Worm (Caenorhabditis elegans) whole organism, L4 larva: ENCODE measurements around the gene srh-282.

Experiments
- F10B5.3 ChIP-seq: sonication (generic microtip); optimal IDR thresholded peaks from 2 replicates; lab custom pipeline; 2016; ENCODE audit warnings: mild to moderate bottlenecking, missing genetic modification characterization, missing compliant biosample characterization
- F26F4.8 ChIP-seq: fragments of 200-800 bp; sonication (Bioruptor generic); conservative IDR thresholded peaks from 2 replicates; pipeline ENCODE4 v1.3.6; 2022; ENCODE audit warnings: missing genetic modification characterization, missing compliant biosample characterization
- Y105C5A.15 ChIP-seq: fragments of 200-800 bp; sonication (Bioruptor generic); IDR thresholded peaks from 2 replicates; pipeline ENCODE4 v1.3.6; 2022; ENCODE audit warnings: missing genetic modification characterization, missing compliant biosample characterization
- arid-1 ChIP-seq: fragments of 200-800 bp; sonication (Bioruptor generic); conservative IDR thresholded peaks from 2 replicates; pipeline ENCODE4 v1.3.6; 2022; ENCODE audit warnings: missing genetic modification reagents, missing genetic modification characterization, missing compliant biosample characterization
- ceh-20 ChIP-seq: fragments of 200-800 bp; sonication (Bioruptor generic); IDR thresholded peaks from 2 replicates; pipeline ENCODE4 v1.3.6; 2022; ENCODE audit warnings: missing genetic modification reagents, missing genetic modification characterization, missing compliant biosample characterization
- daf-12 ChIP-seq: fragments of 150-350 bp; optimal IDR thresholded peaks from 2 replicates; lab custom pipeline; 2014; ENCODE audit warnings: missing biosample characterization, missing genetic modification reagents, missing genetic modification characterization
- daf-8 ChIP-seq: fragments of 200-800 bp; sonication (Bioruptor generic); IDR thresholded peaks from 2 replicates; pipeline ENCODE4 v1.3.6; 2022; ENCODE audit warnings: missing genetic modification characterization, missing compliant biosample characterization
- dmd-6 ChIP-seq: fragments of 200-800 bp; sonication (Bioruptor generic); IDR thresholded peaks from 2 replicates; pipeline ENCODE4 v1.3.6; 2022; ENCODE audit warnings: missing genetic modification reagents, missing genetic modification characterization, missing compliant biosample characterization
- dpl-1 ChIP-seq: fragments of 150-350 bp; optimal IDR thresholded peaks from 2 replicates; lab custom pipeline; 2014; ENCODE audit warnings: missing biosample characterization, missing genetic modification reagents, missing genetic modification characterization
- duxl-1 ChIP-seq: sonication (generic microtip); optimal IDR thresholded peaks from 2 replicates; lab custom pipeline; 2016; ENCODE audit warnings: mild to moderate bottlenecking, missing genetic modification characterization, moderate library complexity, missing compliant biosample characterization; ENCODE audit not compliant: poor library complexity
- lin-15B ChIP-seq: fragments of 150-350 bp; sonication (generic microtip); optimal IDR thresholded peaks from 3 replicates; lab custom pipeline; 2014; ENCODE audit warnings: missing biosample characterization, missing genetic modification characterization
- mdl-1 ChIP-seq, 2 experiments: fragments of 150-350 bp in 1 of 2; sonication (generic microtip) in 1 of 2; optimal IDR thresholded peaks; 2 replicates each; lab custom pipeline; 2014 to 2017; ENCODE audit warnings: missing biosample characterization in 2 of 2, missing genetic modification characterization in 2 of 2
- nhr-102 ChIP-seq: sonication (generic microtip); optimal IDR thresholded peaks from 2 replicates; lab custom pipeline; 2016; ENCODE audit warnings: mild to moderate bottlenecking, missing genetic modification characterization, moderate library complexity, missing compliant biosample characterization
- nhr-28 ChIP-seq: fragments of 150-350 bp; optimal IDR thresholded peaks from 2 replicates; lab custom pipeline; 2014; ENCODE audit warnings: missing biosample characterization, missing genetic modification characterization
- nhr-6 ChIP-seq: fragments of 150-350 bp; optimal IDR thresholded peaks from 2 replicates; lab custom pipeline; 2014; ENCODE audit warnings: missing biosample characterization, missing genetic modification characterization
- pha-4 ChIP-seq, 2 experiments: fragments of 150-350 bp in 1 of 2; fragments of 200-800 bp in 1 of 2; sonication (Bioruptor generic) in 1 of 2; IDR thresholded peaks in 1 of 2; optimal IDR thresholded peaks in 1 of 2; 2 replicates each; pipeline versions ENCODE4 v1.3.6 to Lab custom; 2014 to 2022; ENCODE audit warnings: missing genetic modification characterization in 2 of 2, missing genetic modification reagents in 2 of 2, missing biosample characterization in 1 of 2, missing compliant biosample characterization in 1 of 2
- rbr-2 ChIP-seq: sonication (generic microtip); optimal IDR thresholded peaks from 2 replicates; lab custom pipeline; 2016; ENCODE audit warnings: missing genotype, missing genetic modification characterization, missing compliant biosample characterization
- snpc-4 ChIP-seq: fragments of 150-350 bp; optimal IDR thresholded peaks from 2 replicates; lab custom pipeline; 2014; ENCODE audit warnings: missing biosample characterization, missing genetic modification characterization
- unc-39 ChIP-seq: sonication (generic microtip); optimal IDR thresholded peaks from 2 replicates; lab custom pipeline; 2017; ENCODE audit warnings: missing biosample characterization, missing genetic modification characterization
- zip-2 ChIP-seq: fragments of 150-350 bp; optimal IDR thresholded peaks from 2 replicates; lab custom pipeline; 2014; ENCODE audit warnings: missing biosample characterization, missing genetic modification characterization

The srh-282 gene

DNA sequence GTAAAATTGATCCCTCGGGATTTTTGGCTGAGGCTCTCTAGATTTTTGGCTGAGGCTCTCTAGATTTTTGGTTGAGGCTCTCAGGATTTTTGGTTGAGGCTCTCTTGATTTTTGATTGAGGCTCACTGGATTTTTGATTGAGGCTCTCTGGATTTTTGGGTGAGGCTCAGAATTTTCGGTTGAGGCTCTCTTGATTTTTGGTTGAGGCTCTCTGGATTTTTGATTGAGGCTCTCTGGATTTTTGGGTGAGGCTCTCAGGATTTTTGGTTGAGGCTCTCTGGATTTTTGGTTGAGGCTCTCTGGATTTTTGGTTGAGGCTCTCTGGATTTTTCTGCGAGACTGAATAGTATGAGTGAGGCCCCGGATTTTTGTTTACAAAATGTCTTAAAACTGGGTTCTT lies 37.1 kb downstream of the srh-282 start:
- TF ChIP-seq Y105C5A.15 (GFP tag; lab: Robert Waterston, UW) (no peak), mdl-1 (tag; optimal IDR thresholded peaks at IDR 0.05; lab: Kevin White, UChicago) (no peak), nhr-28 (tag; lab: Kevin White, UChicago) (no peak), daf-8 (no peak), nhr-102 (tag; lab: Kevin White, UChicago) (no peak)

ce11 chrIV:231673-232072 lies 41.5 kb downstream of the srh-282 start, which contains the start of gene gtf-2H1:
Gene gtf-2H1, minus strand, starts transcription at chrIV:231773.
- no peak for TF ChIP-seq arid-1 (GFP tag; lab: Robert Waterston, UW)
- TF ChIP-seq rbr-2 = no peak
- no peak for TF ChIP-seq duxl-1 (tag; lab: Kevin White, UChicago)
- TF ChIP-seq nhr-102 (tag; lab: Kevin White, UChicago) = no peak
- TF ChIP-seq ceh-20 = no peak
- TF ChIP-seq unc-39 (tag; lab: Kevin White, UChicago) = no peak
- no peak for TF ChIP-seq F10B5.3 (tag; lab: Kevin White, UChicago)
- TF ChIP-seq lin-15B (tag; lab: Kevin White, UChicago) = no peak
- no peak for TF ChIP-seq pha-4 (GFP tag; IDR thresholded peaks at IDR 0.05; lab: Robert Waterston, UW)
- no peak for TF ChIP-seq pha-4 (tag; optimal IDR thresholded peaks at IDR 0.05; lab: Kevin White, UChicago)
- no peak for TF ChIP-seq dmd-6
- TF ChIP-seq nhr-6 = no peak
- no peak for TF ChIP-seq zip-2
- TF ChIP-seq daf-12 (tag; lab: Kevin White, UChicago) = no peak
- TF ChIP-seq F26F4.8 (GFP tag; lab: Robert Waterston, UW) = no peak
- TF ChIP-seq dpl-1 (GFP tag; lab: Kevin White, UChicago) = no peak
- TF ChIP-seq snpc-4 = no peak
